Worm (Caenorhabditis elegans) whole organism, midembryonic: Measurements from ENCODE around the gene cnc-4.

ENCODE experiments used
- T22C8.4 ChIP-seq: fragments of 200-800 bp; sonication (Bioruptor generic); IDR thresholded peaks from 2 replicates; pipeline ENCODE4 v1.3.6; 2022; ENCODE audit warnings: missing genetic modification characterization, missing compliant biosample characterization
- cog-1 ChIP-seq: sonication (generic microtip); optimal IDR thresholded peaks from 2 replicates; lab custom pipeline; 2016; ENCODE audit warnings: missing genetic modification characterization, missing compliant biosample characterization
- flt-1 ChIP-seq: fragments of 200-800 bp; sonication (Bioruptor generic); IDR thresholded peaks from 2 replicates; pipeline ENCODE4 v1.3.6; 2022; ENCODE audit warnings: missing genetic modification characterization, missing compliant biosample characterization
- klf-2 ChIP-seq: fragments of 200-800 bp; sonication (Bioruptor generic); conservative IDR thresholded peaks from 2 replicates; pipeline ENCODE4 v1.3.6; 2022; ENCODE audit warnings: missing genetic modification reagents, missing genetic modification characterization, missing compliant biosample characterization
- med-1 ChIP-seq: sonication (generic microtip); optimal IDR thresholded peaks from 2 replicates; lab custom pipeline; 2017; ENCODE audit warnings: missing genetic modification characterization, mild to moderate bottlenecking, missing compliant biosample characterization, antibody characterized with exemption, missing genetic modification reagents; ENCODE audit not compliant: insufficient read depth
- ref-1 ChIP-seq: fragments of 200-800 bp; sonication (Bioruptor generic); conservative IDR thresholded peaks from 2 replicates; pipeline ENCODE4 v1.3.6; 2022; ENCODE audit warnings: missing genetic modification reagents, missing genetic modification characterization, missing compliant biosample characterization
- tab-1 ChIP-seq: fragments of 200-800 bp; sonication (Bioruptor generic); IDR thresholded peaks from 2 replicates; pipeline ENCODE4 v1.3.6; 2022; ENCODE audit warnings: missing genetic modification characterization, missing compliant biosample characterization
- ztf-23 ChIP-seq: fragments of 200-800 bp; sonication (Bioruptor generic); IDR thresholded peaks from 2 replicates; pipeline ENCODE4 v1.3.6; 2022; ENCODE audit warnings: missing genetic modification reagents, missing genetic modification characterization, missing compliant biosample characterization
- ztf-29 ChIP-seq: fragments of 200-800 bp; sonication (Bioruptor generic); IDR thresholded peaks from 2 replicates; pipeline ENCODE4 v1.3.6; 2022; ENCODE audit warnings: missing genetic modification reagents, missing genetic modification characterization, missing compliant biosample characterization

cnc-4 gene

DNA sequence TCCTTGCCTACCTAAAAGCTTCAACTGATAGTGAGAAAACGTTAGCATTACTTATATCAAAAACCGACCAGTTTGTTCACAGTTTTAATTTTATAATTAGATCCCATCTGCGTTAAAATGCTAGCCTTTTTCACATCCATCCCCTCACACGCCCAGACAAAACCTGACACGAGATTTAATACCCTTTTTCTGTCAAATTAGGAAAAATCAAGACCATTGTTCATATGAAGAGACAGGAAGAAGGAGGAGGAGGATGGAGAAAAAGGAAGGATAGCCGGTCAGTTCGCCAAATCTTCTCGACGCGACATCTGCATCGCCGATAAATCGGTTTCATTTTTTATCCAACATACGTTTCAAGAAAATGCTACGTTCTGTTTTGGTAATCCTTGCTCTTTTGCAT is 729 bp downstream of the cnc-4 start, which contains the start of gene cnc-3:
Gene cnc-3, plus strand, starts transcription at position 281 of the 400 bp plus-strand sequence.
- TF ChIP-seq ref-1 (GFP tag; lab: Robert Waterston, UW): no peak
- no peak for TF ChIP-seq tab-1 (GFP tag; lab: Robert Waterston, UW)
- TF ChIP-seq ztf-29 (GFP tag; lab: Robert Waterston, UW): no peak
- TF ChIP-seq flt-1 (GFP tag; lab: Robert Waterston, UW): no peak

DNA sequence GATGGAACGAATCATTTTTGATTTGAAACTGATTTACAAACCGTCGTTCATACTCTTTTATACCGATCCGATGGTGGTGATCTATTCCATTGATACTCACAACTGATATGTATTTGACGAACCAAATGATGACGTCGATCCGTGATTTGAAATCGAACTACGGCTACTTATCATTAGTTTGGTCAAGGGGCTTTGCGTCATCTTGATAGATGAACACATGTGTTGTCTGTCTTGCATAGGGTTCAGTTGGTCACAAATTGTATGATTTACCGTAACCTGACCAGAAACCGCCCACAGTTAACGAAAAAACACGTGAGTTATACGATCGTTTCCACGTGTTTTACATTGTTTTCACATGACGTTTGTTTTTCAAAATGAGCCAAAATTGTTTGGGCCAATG is 3.2 kb downstream of the cnc-4 start, which contains the start of gene cnc-2:
Gene cnc-2, minus strand, starts transcription at position 24 of the 400 bp plus-strand sequence.
- TF ChIP-seq tab-1 (GFP tag; lab: Robert Waterston, UW) (no peak), med-1 (GFP tag; lab: Kevin White, UChicago) (no peak), ref-1 (GFP tag; lab: Robert Waterston, UW) (no peak), T22C8.4 (GFP tag; lab: Robert Waterston, UW) (no peak), ztf-29 (GFP tag; lab: Robert Waterston, UW) (no peak), klf-2 (GFP tag; lab: Robert Waterston, UW) (no peak), ztf-23 (GFP tag; lab: Robert Waterston, UW) (no peak), flt-1 (GFP tag; lab: Robert Waterston, UW) (no peak)

DNA sequence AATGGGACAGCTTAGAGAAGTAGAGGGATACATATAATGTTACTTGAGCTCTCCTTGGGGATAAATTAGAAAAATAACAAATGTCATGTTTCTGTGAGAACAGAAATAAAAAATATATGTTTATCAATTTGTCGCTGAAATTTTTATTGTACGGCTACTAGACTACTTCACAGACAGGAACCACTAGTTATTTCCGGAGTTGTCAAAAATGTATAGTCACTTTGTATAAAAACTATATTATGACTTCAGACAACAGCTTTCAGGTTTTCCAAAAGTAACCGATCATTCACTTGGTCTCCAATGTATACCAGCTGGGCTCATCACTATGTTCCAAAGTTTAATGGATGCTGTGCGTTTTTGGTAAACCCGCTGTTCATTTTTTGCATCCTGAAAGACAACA is 4.3 kb downstream of the cnc-4 start, which contains the start of gene srj-23:
Gene srj-23, plus strand, starts transcription at position 301 of the 400 bp plus-strand sequence.
- TF ChIP-seq ztf-23 (GFP tag; lab: Robert Waterston, UW) (no peak), T22C8.4 (GFP tag; lab: Robert Waterston, UW) (no peak), klf-2 (GFP tag; lab: Robert Waterston, UW) (no peak), med-1 (GFP tag; lab: Kevin White, UChicago) (no peak), ztf-29 (GFP tag; lab: Robert Waterston, UW) (no peak), cog-1 (no peak), ref-1 (GFP tag; lab: Robert Waterston, UW) (no peak), flt-1 (GFP tag; lab: Robert Waterston, UW) (no peak), tab-1 (GFP tag; lab: Robert Waterston, UW) (no peak)

DNA sequence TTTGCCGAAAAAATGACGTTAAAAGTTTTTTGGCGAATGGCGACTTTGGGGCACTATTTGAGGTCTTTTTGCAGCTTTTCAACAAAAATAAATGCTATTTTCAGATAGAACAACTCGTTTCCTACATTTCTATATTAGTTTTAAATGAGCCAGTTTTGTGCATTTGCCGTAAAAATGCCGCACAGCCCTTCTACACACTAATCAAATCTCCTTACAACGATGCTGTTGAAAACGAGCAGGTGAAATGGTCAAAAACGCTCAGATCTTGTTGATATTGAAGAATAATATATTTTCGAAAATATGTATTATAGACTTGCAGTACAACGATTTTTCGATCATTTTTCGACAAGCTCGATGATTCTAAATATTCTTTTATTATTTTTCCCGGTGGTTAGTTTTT is 7.8 kb downstream of the cnc-4 start, which contains the start of gene chil-14:
Gene chil-14, plus strand, starts transcription at position 301 of the 400 bp plus-strand sequence.
- no peak for TF ChIP-seq ztf-23 (GFP tag; lab: Robert Waterston, UW)
- TF ChIP-seq tab-1 (GFP tag; lab: Robert Waterston, UW): no peak
- TF ChIP-seq ref-1 (GFP tag; lab: Robert Waterston, UW): no peak
- no peak for TF ChIP-seq med-1 (GFP tag; lab: Kevin White, UChicago)

DNA sequence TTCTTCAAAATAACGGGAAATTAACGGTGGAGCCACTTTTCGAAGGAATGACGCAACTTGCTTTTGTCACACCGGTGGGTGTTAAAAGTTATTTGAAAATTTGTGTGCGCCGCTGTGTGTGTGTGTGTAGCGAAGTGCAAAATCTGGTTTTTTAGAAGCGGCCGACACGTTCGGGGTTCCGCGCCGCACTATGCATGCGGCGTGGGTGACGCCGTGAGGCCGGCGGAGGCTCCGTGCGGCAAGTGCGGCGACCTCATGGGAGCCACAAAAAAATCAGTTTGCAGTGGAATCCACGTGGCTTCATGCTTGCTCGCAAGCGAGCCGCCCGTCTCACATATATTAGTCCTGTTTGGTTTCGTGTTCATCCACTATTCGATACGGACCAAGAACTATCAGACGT is 8.3 kb downstream of the cnc-4 start:
- TF ChIP-seq cog-1 (no peak), ref-1 (GFP tag; lab: Robert Waterston, UW) (no peak), med-1 (GFP tag; lab: Kevin White, UChicago) (no peak), T22C8.4 (GFP tag; lab: Robert Waterston, UW) (no peak), ztf-23 (GFP tag; lab: Robert Waterston, UW) (no peak), tab-1 (GFP tag; lab: Robert Waterston, UW) (no peak), flt-1 (GFP tag; lab: Robert Waterston, UW) (no peak)

DNA sequence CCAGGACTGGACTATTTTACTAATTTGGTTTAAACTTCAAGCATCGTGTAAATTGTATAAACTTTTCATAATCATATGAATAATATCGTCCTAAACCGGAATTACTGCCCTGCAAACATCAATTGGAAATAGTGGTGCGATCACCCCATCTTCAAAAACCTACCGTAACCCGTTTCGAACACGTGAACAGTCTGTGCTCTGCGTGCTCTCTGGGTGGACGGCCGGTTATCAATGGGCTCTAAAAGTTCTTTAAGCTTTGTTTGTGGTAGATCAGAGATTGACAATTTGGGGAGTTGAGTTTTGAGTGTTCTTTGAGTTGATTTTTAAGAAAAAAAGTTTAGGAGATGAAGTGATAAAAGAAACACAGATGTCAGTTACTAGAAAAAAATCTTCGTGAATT is 9.6 kb downstream of the cnc-4 start:
- TF ChIP-seq klf-2 (GFP tag; lab: Robert Waterston, UW) (no peak), ref-1 (GFP tag; lab: Robert Waterston, UW) (no peak), cog-1 (no peak), med-1 (GFP tag; lab: Kevin White, UChicago) (no peak), ztf-23 (GFP tag; lab: Robert Waterston, UW) (no peak), T22C8.4 (GFP tag; lab: Robert Waterston, UW) (no peak), tab-1 (GFP tag; lab: Robert Waterston, UW) (no peak), flt-1 (GFP tag; lab: Robert Waterston, UW) (no peak), ztf-29 (GFP tag; lab: Robert Waterston, UW) (no peak)

DNA sequence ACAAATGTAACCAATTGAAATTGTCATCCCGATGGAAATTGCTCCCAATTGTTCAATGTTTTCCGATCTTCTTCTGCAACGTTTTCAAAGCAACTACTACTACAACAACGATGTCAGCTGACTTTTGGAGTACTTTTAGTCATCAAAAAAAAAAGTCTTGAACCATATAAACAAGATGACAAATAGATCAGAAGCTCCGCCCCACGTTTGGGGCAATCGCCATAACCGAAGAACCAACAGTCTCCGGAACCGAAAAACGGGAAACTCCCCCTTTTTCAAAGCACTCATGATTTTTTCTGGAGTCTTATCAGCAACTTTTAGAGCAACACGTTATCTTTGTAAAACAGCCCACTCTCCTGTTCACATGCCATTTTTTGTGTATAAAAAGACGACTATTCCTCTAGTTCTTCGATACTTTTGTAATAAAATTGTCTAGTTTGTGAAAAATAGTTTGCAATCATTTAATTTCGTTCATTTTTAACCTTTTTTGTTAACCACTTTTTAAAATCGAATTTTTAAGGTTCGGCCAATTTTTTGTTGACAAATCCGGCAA is 12.5 kb downstream of the cnc-4 start:
- TF ChIP-seq med-1 (GFP tag; lab: Kevin White, UChicago) (no peak), ztf-23 (GFP tag; lab: Robert Waterston, UW) (no peak), ref-1 (GFP tag; lab: Robert Waterston, UW) (no peak), klf-2 (GFP tag; lab: Robert Waterston, UW) (no peak), T22C8.4 (GFP tag; lab: Robert Waterston, UW) (no peak), tab-1 (GFP tag; lab: Robert Waterston, UW) (no peak), cog-1 (no peak), flt-1 (GFP tag; lab: Robert Waterston, UW) (no peak), ztf-29 (GFP tag; lab: Robert Waterston, UW) (no peak)

DNA sequence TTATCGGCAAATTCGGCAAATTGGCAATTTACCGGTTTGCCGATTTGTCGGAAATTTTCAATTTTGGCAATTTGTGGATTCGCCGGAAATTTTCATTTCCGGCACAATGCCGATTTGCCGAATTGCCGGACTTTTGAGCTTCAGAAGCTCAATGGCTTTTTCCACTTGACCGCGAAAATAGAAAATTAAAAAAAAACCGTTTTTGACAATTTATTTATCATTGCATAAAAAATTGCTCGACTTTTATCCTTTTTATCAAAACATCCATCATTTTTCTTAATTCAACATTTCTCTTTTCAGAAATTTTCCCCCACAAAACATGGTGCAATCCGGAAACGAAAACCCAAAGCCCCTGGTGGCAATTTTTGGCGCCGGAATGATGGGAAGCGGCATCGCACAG is 13.1 kb downstream of the cnc-4 start, which contains the start of gene hacd-1:
Gene hacd-1, plus strand, starts transcription at position 301 of the 400 bp plus-strand sequence.
- TF ChIP-seq ref-1 (GFP tag; lab: Robert Waterston, UW): no peak
- TF ChIP-seq klf-2 (GFP tag; lab: Robert Waterston, UW): no peak
- TF ChIP-seq med-1 (GFP tag; lab: Kevin White, UChicago): no peak
- TF ChIP-seq tab-1 (GFP tag; lab: Robert Waterston, UW): no peak
- no peak for TF ChIP-seq ztf-29 (GFP tag; lab: Robert Waterston, UW)
- no peak for TF ChIP-seq flt-1 (GFP tag; lab: Robert Waterston, UW)
- TF ChIP-seq ztf-23 (GFP tag; lab: Robert Waterston, UW): no peak
- no peak for TF ChIP-seq cog-1
- TF ChIP-seq T22C8.4 (GFP tag; lab: Robert Waterston, UW): no peak

DNA sequence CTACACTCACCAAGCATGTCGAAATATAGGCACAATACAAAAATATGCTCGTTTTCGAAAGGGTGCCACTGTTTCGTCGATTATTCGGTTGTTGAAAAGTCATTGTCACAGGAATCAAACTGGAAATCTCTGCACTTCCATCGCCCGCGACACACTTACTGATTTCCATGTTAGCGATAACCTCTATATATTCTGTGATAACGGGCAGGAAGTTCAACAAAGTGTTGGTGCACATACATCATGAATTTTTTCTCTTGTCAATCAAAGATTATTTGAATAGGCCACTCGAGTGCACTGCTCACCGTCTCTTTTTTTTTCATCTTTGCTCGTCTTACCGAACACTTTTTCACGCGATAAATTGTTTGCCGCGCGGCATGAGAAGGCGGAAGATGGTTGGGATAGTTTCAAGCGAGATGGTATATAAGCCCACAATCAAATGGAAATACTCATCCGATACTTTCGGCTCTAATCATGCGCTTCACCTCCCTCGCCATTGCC is 17.6 kb downstream of the cnc-4 start, which contains the start of the genes fpn-1.2 and pqn-54:
Gene fpn-1.2, minus strand, starts transcription at position 157 of the 498 bp plus-strand sequence.
Gene pqn-54, plus strand, starts transcription at position 448 of the 498 bp plus-strand sequence.
- TF ChIP-seq ztf-29 (GFP tag; lab: Robert Waterston, UW) (no peak), cog-1 (no peak), klf-2 (GFP tag; lab: Robert Waterston, UW) (no peak), flt-1 (GFP tag; lab: Robert Waterston, UW) (no peak), ztf-23 (GFP tag; lab: Robert Waterston, UW) (no peak), med-1 (GFP tag; lab: Kevin White, UChicago) (no peak), tab-1 (GFP tag; lab: Robert Waterston, UW) (no peak), ref-1 (GFP tag; lab: Robert Waterston, UW) (no peak)
